Fruit fly (Drosophila melanogaster): ENCODE measurements around the gene eff.

Gene eff

DNA sequence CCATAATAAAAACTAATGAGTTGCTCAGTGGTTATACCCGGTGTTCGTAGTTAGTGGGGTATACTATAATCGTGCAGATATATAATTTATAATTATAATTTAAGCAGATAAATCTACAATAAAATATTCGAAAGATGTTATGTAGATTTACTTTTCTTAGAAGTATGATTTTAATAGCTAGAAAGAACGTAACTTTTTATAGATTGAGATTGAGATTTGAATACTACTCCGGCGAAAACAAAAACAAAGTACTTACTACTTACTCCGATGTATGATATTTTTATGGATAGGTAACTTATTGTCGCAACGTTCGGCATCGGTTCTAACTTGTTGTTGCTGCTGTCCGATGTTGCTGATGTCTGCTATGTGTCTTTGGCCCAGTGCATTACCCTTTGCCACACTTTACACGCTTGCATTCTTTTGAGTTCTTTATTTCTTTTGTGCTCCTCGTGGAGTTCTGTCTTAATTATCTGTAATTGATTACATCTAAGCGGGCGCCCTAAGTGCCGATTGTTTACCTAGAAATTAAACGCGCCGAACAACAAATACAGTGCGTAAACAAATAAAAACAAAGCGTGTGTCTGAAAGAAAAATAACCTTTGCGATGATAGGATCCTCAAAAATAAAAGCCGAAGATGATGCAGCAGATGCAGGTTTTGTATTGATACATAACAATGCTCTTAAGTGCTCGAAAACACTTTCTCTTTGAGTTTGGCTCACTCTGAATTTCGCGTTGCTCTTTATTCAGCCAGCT, 7.4 kb upstream of the eff start:
- no peak for TF ChIP-seq CG30020 (tag; optimal IDR thresholded peaks at IDR 0.05)
- no peak for TF ChIP-seq grn (GFP tag; optimal IDR thresholded peaks at IDR 0.05)
- TF ChIP-seq CG14667 (GFP tag; IDR thresholded peaks at IDR 0.05) = no peak
- TF ChIP-seq ara (GFP tag; IDR thresholded peaks at IDR 0.05) = no peak
- no peak for TF ChIP-seq CG16815 (GFP tag; optimal IDR thresholded peaks at IDR 0.05)
- TF ChIP-seq H2.0 (GFP tag; IDR thresholded peaks at IDR 0.05) = no peak
- no peak for TF ChIP-seq CG8944 (GFP tag; optimal IDR thresholded peaks at IDR 0.05)
- no peak for TF ChIP-seq br (optimal IDR thresholded peaks at IDR 0.05)
- TF ChIP-seq ato (GFP tag; IDR thresholded peaks at IDR 0.05; ENCODE audit: partially characterized antibody) = no peak
- no peak for TF ChIP-seq CG14441 (GFP tag; IDR thresholded peaks at IDR 0.05)
- TF ChIP-seq CG16863 (GFP tag; optimal IDR thresholded peaks at IDR 0.05) = no peak
- TF ChIP-seq CG11456 (GFP tag; IDR thresholded peaks at IDR 0.05) = no peak
- no peak for TF ChIP-seq sens-2 (GFP tag; IDR thresholded peaks at IDR 0.05)
- TF ChIP-seq CG10366 (GFP tag; IDR thresholded peaks at IDR 0.05) = no peak
- TF ChIP-seq wek (GFP tag; optimal IDR thresholded peaks at IDR 0.05) = peak; percentile 44
- TF ChIP-seq kay (GFP tag; optimal IDR thresholded peaks at IDR 0.05) = no peak
- peak; percentile 30 for TF ChIP-seq D19B (GFP tag; optimal IDR thresholded peaks at IDR 0.05)
- no peak for TF ChIP-seq ase (GFP tag; IDR thresholded peaks at IDR 0.05)
- TF ChIP-seq ci (GFP tag; IDR thresholded peaks at IDR 0.05) = 0 out of 3 replicates have a peak, but pooled peaks have one; percentile 11
- no peak for TF ChIP-seq CG7839 (tag; optimal IDR thresholded peaks at IDR 0.05)
- no peak for TF ChIP-seq wdn (GFP tag; IDR thresholded peaks at IDR 0.05)
- peak; percentile 47 for TF ChIP-seq CG15601 (tag; optimal IDR thresholded peaks at IDR 0.05)
- no peak for TF ChIP-seq CG2875 (GFP tag; optimal IDR thresholded peaks at IDR 0.05)
- no peak for TF ChIP-seq maf-S (GFP tag; optimal IDR thresholded peaks at IDR 0.05)
- TF ChIP-seq CG17186 (GFP tag; optimal IDR thresholded peaks at IDR 0.05) = no peak
- TF ChIP-seq CG13424 (tag; optimal IDR thresholded peaks at IDR 0.05) = no peak
- TF ChIP-seq Rfx (GFP tag; IDR thresholded peaks at IDR 0.05) = no peak
- TF ChIP-seq Optix (GFP tag; IDR thresholded peaks at IDR 0.05) = no peak
- TF ChIP-seq CG2129 (GFP tag; IDR thresholded peaks at IDR 0.05; ENCODE audit: partially characterized antibody) = no peak
- TF ChIP-seq shn (GFP tag; optimal IDR thresholded peaks at IDR 0.05) = no peak
- no peak for TF ChIP-seq CG8478 (optimal IDR thresholded peaks at IDR 0.05)
- TF ChIP-seq CG4854 (GFP tag; optimal IDR thresholded peaks at IDR 0.05) = no peak
- peak; percentile 45 for TF ChIP-seq gsb-n (tag; optimal IDR thresholded peaks at IDR 0.05)
- no peak for TF ChIP-seq Side (GFP tag; optimal IDR thresholded peaks at IDR 0.05)
- no peak for TF ChIP-seq bowl (GFP tag; IDR thresholded peaks at IDR 0.05)
- TF ChIP-seq lab (GFP tag; optimal IDR thresholded peaks at IDR 0.05) = no peak
- no peak for TF ChIP-seq Med (GFP tag)
- TF ChIP-seq Doc2 (GFP tag; IDR thresholded peaks at IDR 0.05) = no peak
- peak; percentile 50 for TF ChIP-seq CG11504 (tag; optimal IDR thresholded peaks at IDR 0.05)
- TF ChIP-seq TFAM (GFP tag; optimal IDR thresholded peaks at IDR 0.05) = no peak
- no peak for TF ChIP-seq Bteb2 (GFP tag; optimal IDR thresholded peaks at IDR 0.05)
- TF ChIP-seq pnt (GFP tag; optimal IDR thresholded peaks at IDR 0.05) = no peak
- no peak for TF ChIP-seq CG7556 (GFP tag; optimal IDR thresholded peaks at IDR 0.05)
- TF ChIP-seq NfI (GFP tag; optimal IDR thresholded peaks at IDR 0.05) = no peak
- TF ChIP-seq peb (GFP tag; IDR thresholded peaks at IDR 0.05) = no peak
- TF ChIP-seq dimm (GFP tag; IDR thresholded peaks at IDR 0.05) = no peak
- TF ChIP-seq CG10431 (GFP tag; optimal IDR thresholded peaks at IDR 0.05) = peak; percentile 43
- peak; percentile 7 for TF ChIP-seq en (GFP tag; optimal IDR thresholded peaks at IDR 0.05)
- no peak for TF ChIP-seq grau (tag; optimal IDR thresholded peaks at IDR 0.05)
- no peak for TF ChIP-seq sr (GFP tag; IDR thresholded peaks at IDR 0.05)
- TF ChIP-seq p53 (GFP tag; optimal IDR thresholded peaks at IDR 0.05) = no peak
- TF ChIP-seq HLH4C (GFP tag; IDR thresholded peaks at IDR 0.05; ENCODE audit: partially characterized antibody) = no peak

Measured in whole organism, embryonic.